Worm (Caenorhabditis elegans): ENCODE results near the gene Y116A8C.24.

DNA sequence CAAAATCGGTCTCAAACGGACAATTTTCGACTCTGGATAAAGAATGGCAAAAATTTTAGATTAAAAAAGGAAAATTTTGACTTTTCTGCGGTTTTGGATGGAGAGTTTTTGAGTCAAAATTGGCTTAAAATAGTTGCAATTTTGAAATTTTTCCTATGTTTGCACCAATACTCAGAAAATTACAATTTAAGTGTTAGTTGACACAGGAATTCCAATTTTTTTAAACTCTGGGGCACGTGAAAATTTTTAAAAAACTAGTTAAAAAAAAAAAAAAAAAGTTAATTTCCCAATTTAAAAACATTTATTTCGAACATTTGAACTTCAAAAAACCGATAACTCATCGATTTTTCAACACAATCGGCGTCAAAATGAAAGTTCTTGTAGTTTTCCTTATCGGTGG, 41.1 kb upstream of the Y116A8C.24 start, which contains the start of gene Y116A8C.33:
- TF ChIP-seq him-1 (tag; optimal IDR thresholded peaks at IDR 0.05) = no peak
- TF ChIP-seq W03F9.2 (tag; optimal IDR thresholded peaks at IDR 0.05) = no peak
